Fruit fly (Drosophila melanogaster) whole organism, embryonic: ENCODE data around the gene Jhbp16.

Experiments used
- Abd-B ChIP-seq: fragments of 200-800 bp; sonication (Bioruptor generic); optimal IDR thresholded peaks from 2 replicates; lab custom pipeline; 2018; ENCODE audit warnings: missing biosample characterization, mild to moderate bottlenecking, missing genetic modification characterization, moderate library complexity
- B-H2 ChIP-seq: fragments of 200-800 bp; sonication (Bioruptor generic); optimal IDR thresholded peaks from 2 replicates; lab custom pipeline; 2018; ENCODE audit warnings: missing biosample characterization, mild to moderate bottlenecking, missing genetic modification characterization
- CG10565 ChIP-seq: fragments of 200-800 bp; sonication (Bioruptor generic); optimal IDR thresholded peaks from 3 replicates; lab custom pipeline; 2016; ENCODE audit warnings: missing biosample characterization, mild to moderate bottlenecking, missing genetic modification characterization
- CG11093 ChIP-seq: fragments of 200-800 bp; sonication (Bioruptor generic); IDR thresholded peaks from 3 replicates; pipeline ENCODE4 v1.3.6; 2022; ENCODE audit warnings: missing biosample characterization, missing genetic modification characterization
- CG12071 ChIP-seq: fragments of 200-800 bp; sonication (Bioruptor generic); optimal IDR thresholded peaks from 3 replicates; lab custom pipeline; 2018; ENCODE audit warnings: missing biosample characterization, mild to moderate bottlenecking, missing genetic modification characterization
- CG12299 ChIP-seq: fragments of 200-800 bp; sonication (Bioruptor generic); optimal IDR thresholded peaks from 2 replicates; lab custom pipeline; 2018; ENCODE audit warnings: missing biosample characterization, mild to moderate bottlenecking, missing genetic modification characterization
- CG13894 ChIP-seq: fragments of 200-800 bp; sonication (Bioruptor generic); optimal IDR thresholded peaks from 3 replicates; lab custom pipeline; 2018; ENCODE audit warnings: missing biosample characterization, mild to moderate bottlenecking, missing genetic modification characterization, moderate library complexity
- CG15514 ChIP-seq: fragments of 200-800 bp; sonication (Bioruptor generic); optimal IDR thresholded peaks from 3 replicates; lab custom pipeline; 2017; ENCODE audit warnings: missing biosample characterization, missing genetic modification characterization, mild to moderate bottlenecking, moderate library complexity, missing genetic modification reagents
- CG1603 ChIP-seq: fragments of 200-800 bp; sonication (Bioruptor generic); optimal IDR thresholded peaks from 2 replicates; lab custom pipeline; 2019; ENCODE audit warnings: missing biosample characterization, mild to moderate bottlenecking, missing genetic modification characterization, moderate library complexity
- CG17328 ChIP-seq: fragments of 200-800 bp; sonication (Bioruptor generic); IDR thresholded peaks from 2 replicates; pipeline ENCODE4 v1.3.6; 2022; ENCODE audit warnings: missing biosample characterization, missing genetic modification characterization
- CG18262 ChIP-seq: fragments of 200-800 bp; optimal IDR thresholded peaks from 3 replicates; lab custom pipeline; 2019; ENCODE audit warnings: missing biosample characterization, mild to moderate bottlenecking, missing genetic modification characterization, moderate library complexity
- CG2116 ChIP-seq: fragments of 200-800 bp; sonication (Bioruptor generic); optimal IDR thresholded peaks from 3 replicates; lab custom pipeline; 2018; ENCODE audit warnings: missing biosample characterization, mild to moderate bottlenecking, missing genetic modification characterization
- CG3065 ChIP-seq: fragments of 200-800 bp; sonication (Bioruptor generic); optimal IDR thresholded peaks from 2 replicates; lab custom pipeline; 2016; ENCODE audit warnings: missing biosample characterization, missing genetic modification characterization
- CG3163 ChIP-seq: fragments of 200-800 bp; sonication (Bioruptor generic); optimal IDR thresholded peaks from 3 replicates; lab custom pipeline; 2016; ENCODE audit warnings: missing biosample characterization, missing genetic modification characterization
- CG4617 ChIP-seq: fragments of 200-800 bp; sonication (Bioruptor generic); optimal IDR thresholded peaks from 3 replicates; lab custom pipeline; 2016; ENCODE audit warnings: missing biosample characterization, missing genetic modification characterization, borderline replicate concordance
- CG8765 ChIP-seq: fragments of 200-800 bp; sonication (Bioruptor generic); IDR thresholded peaks from 2 replicates; pipeline ENCODE4 v1.3.6; 2022; ENCODE audit warnings: missing biosample characterization, missing genetic modification characterization
- D ChIP-seq, 2 experiments: fragments of 200-800 bp in 1 of 2; fragments of >200 bp in 1 of 2; sonication (Bioruptor generic) in 1 of 2; optimal IDR thresholded peaks; 2 replicates in 1 of 2; 3 replicates in 1 of 2; lab custom pipeline; 2017; ENCODE audit warnings: mild to moderate bottlenecking in 1 of 2, missing biosample characterization in 1 of 2, missing genetic modification characterization in 1 of 2, missing genetic modification reagents in 1 of 2
- E2f2 ChIP-seq: fragments of 200-800 bp; sonication (Bioruptor generic); IDR thresholded peaks from 2 replicates; pipeline ENCODE4 v1.3.6; 2022; ENCODE audit warnings: missing biosample characterization, missing genetic modification characterization
- Ets97D ChIP-seq: fragments of 200-800 bp; sonication (Bioruptor generic); optimal IDR thresholded peaks from 3 replicates; lab custom pipeline; 2016; ENCODE audit warnings: missing biosample characterization, missing genetic modification characterization
- Fer1 ChIP-seq: fragments of 200-800 bp; sonication (Bioruptor generic); optimal IDR thresholded peaks from 2 replicates; lab custom pipeline; 2017; ENCODE audit warnings: missing biosample characterization, mild to moderate bottlenecking, missing genetic modification characterization
- Gsc ChIP-seq: fragments of 200-800 bp; sonication (Bioruptor generic); IDR thresholded peaks from 2 replicates; pipeline ENCODE4 v1.3.6; 2022; ENCODE audit warnings: missing biosample characterization, missing genetic modification characterization
- Hr3 ChIP-seq: fragments of 200-800 bp; sonication (Bioruptor generic); optimal IDR thresholded peaks from 3 replicates; lab custom pipeline; 2016; ENCODE audit warnings: missing biosample characterization, missing genetic modification characterization
- Hr51 ChIP-seq, 2 experiments: fragments of 200-800 bp; sonication (Bioruptor generic); optimal IDR thresholded peaks; 2 replicates in 1 of 2; 3 replicates in 1 of 2; lab custom pipeline; 2016 to 2018; ENCODE audit warnings: missing biosample characterization in 2 of 2, missing genetic modification characterization in 2 of 2, mild to moderate bottlenecking in 1 of 2, moderate library complexity in 1 of 2
- Neu2 ChIP-seq: fragments of 200-800 bp; sonication (Bioruptor generic); optimal IDR thresholded peaks from 3 replicates; lab custom pipeline; 2016; ENCODE audit warnings: missing biosample characterization, missing genetic modification characterization, borderline replicate concordance
- NfI ChIP-seq: fragments of 200-800 bp; sonication (Bioruptor generic); optimal IDR thresholded peaks from 3 replicates; lab custom pipeline; 2018; ENCODE audit warnings: missing biosample characterization, mild to moderate bottlenecking, missing genetic modification characterization, moderate library complexity
- Oli ChIP-seq: fragments of 200-800 bp; sonication (Bioruptor generic); optimal IDR thresholded peaks from 2 replicates; lab custom pipeline; 2018; ENCODE audit warnings: missing biosample characterization, mild to moderate bottlenecking, missing genetic modification characterization, moderate library complexity
- Tbp ChIP-seq: fragments of >200 bp; optimal IDR thresholded peaks from 2 replicates; lab custom pipeline; 2018; ENCODE audit warnings: missing biosample characterization, missing genetic modification characterization
- Xrp1 ChIP-seq: fragments of 200-800 bp; sonication (Bioruptor generic); IDR thresholded peaks from 2 replicates; pipeline ENCODE4 v1.3.6; 2022; ENCODE audit warnings: missing biosample characterization, missing genetic modification characterization
- aop ChIP-seq: fragments of 200-800 bp; sonication (Bioruptor generic); IDR thresholded peaks from 2 replicates; pipeline ENCODE4 v1.3.6; 2022; ENCODE audit warnings: missing biosample characterization, missing genetic modification characterization
- bab2 ChIP-seq: fragments of 200-800 bp; sonication (Bioruptor generic); optimal IDR thresholded peaks from 2 replicates; lab custom pipeline; 2016; ENCODE audit warnings: missing biosample characterization, missing genetic modification characterization
- br ChIP-seq: fragments of >200 bp; optimal IDR thresholded peaks from 2 replicates; lab custom pipeline; 2017
- cg ChIP-seq: fragments of 200-800 bp; sonication (Bioruptor generic); optimal IDR thresholded peaks from 3 replicates; lab custom pipeline; 2019; ENCODE audit warnings: missing biosample characterization, mild to moderate bottlenecking, missing genetic modification characterization, moderate library complexity
- danr ChIP-seq: fragments of 200-800 bp; sonication (Bioruptor generic); IDR thresholded peaks from 2 replicates; pipeline ENCODE4 v1.3.6; 2022; ENCODE audit warnings: missing biosample characterization, missing genetic modification characterization
- dmrt99B ChIP-seq: fragments of 200-800 bp; sonication (Bioruptor generic); optimal IDR thresholded peaks from 2 replicates; lab custom pipeline; 2018; ENCODE audit warnings: missing biosample characterization, mild to moderate bottlenecking, missing genetic modification characterization, moderate library complexity
- emc ChIP-seq: fragments of 200-800 bp; sonication (Bioruptor generic); optimal IDR thresholded peaks from 2 replicates; lab custom pipeline; 2016; ENCODE audit warnings: missing biosample characterization, missing genetic modification characterization
- eyg ChIP-seq: fragments of 200-800 bp; sonication (Bioruptor generic); optimal IDR thresholded peaks from 3 replicates; lab custom pipeline; 2016; ENCODE audit warnings: missing biosample characterization, missing genetic modification characterization
- gfzf ChIP-seq: fragments of 200-800 bp; sonication (Bioruptor generic); optimal IDR thresholded peaks from 2 replicates; lab custom pipeline; 2016; ENCODE audit warnings: missing biosample characterization, mild to moderate bottlenecking, missing genetic modification characterization, moderate library complexity
- grn ChIP-seq: fragments of 200-800 bp; sonication (Bioruptor generic); optimal IDR thresholded peaks from 3 replicates; lab custom pipeline; 2017; ENCODE audit warnings: missing biosample characterization, missing genetic modification characterization
- h ChIP-seq: fragments of >200 bp; optimal IDR thresholded peaks from 2 replicates; lab custom pipeline; 2017
- hb ChIP-seq: fragments of 200-800 bp; sonication (Bioruptor generic); IDR thresholded peaks from 3 replicates; pipeline ENCODE4 v1.3.6; 2022; ENCODE audit warnings: missing biosample characterization, missing genetic modification characterization; ENCODE audit not compliant: partially characterized antibody
- kah ChIP-seq: fragments of 200-800 bp; sonication (Bioruptor generic); optimal IDR thresholded peaks from 2 replicates; lab custom pipeline; 2018; ENCODE audit warnings: missing biosample characterization, mild to moderate bottlenecking, missing genetic modification characterization
- lab ChIP-seq: fragments of 200-800 bp; sonication (Bioruptor generic); optimal IDR thresholded peaks from 3 replicates; lab custom pipeline; 2017; ENCODE audit warnings: missing biosample characterization, missing genetic modification characterization, mild to moderate bottlenecking, moderate library complexity, missing genetic modification reagents
- phol ChIP-seq: fragments of 200-800 bp; sonication (Bioruptor generic); optimal IDR thresholded peaks from 3 replicates; lab custom pipeline; 2018; ENCODE audit warnings: missing biosample characterization, mild to moderate bottlenecking, missing genetic modification characterization, moderate library complexity
- row ChIP-seq: fragments of 200-800 bp; sonication (Bioruptor generic); IDR thresholded peaks from 3 replicates; pipeline ENCODE4 v1.3.6; 2022; ENCODE audit warnings: missing biosample characterization, missing genetic modification characterization
- sna ChIP-seq: fragments of 200-800 bp; sonication (Bioruptor generic); IDR thresholded peaks from 2 replicates; pipeline ENCODE4 v1.3.6; 2022; ENCODE audit warnings: missing biosample characterization, missing genetic modification characterization; ENCODE audit not compliant: partially characterized antibody
- ssp ChIP-seq: fragments of 200-800 bp; sonication (Bioruptor generic); IDR thresholded peaks from 2 replicates; pipeline ENCODE4 v1.3.6; 2022; ENCODE audit warnings: missing biosample characterization, missing genetic modification characterization
- tap ChIP-seq: fragments of 200-800 bp; optimal IDR thresholded peaks from 3 replicates; lab custom pipeline; 2019; ENCODE audit warnings: missing biosample characterization, mild to moderate bottlenecking, missing genetic modification characterization, moderate library complexity
- twi ChIP-seq: fragments of 200-800 bp; optimal IDR thresholded peaks from 2 replicates; lab custom pipeline; 2019; ENCODE audit warnings: missing biosample characterization, mild to moderate bottlenecking, missing genetic modification characterization, moderate library complexity
- yki ChIP-seq: fragments of >200 bp; optimal IDR thresholded peaks from 3 replicates; lab custom pipeline; 2018
- zfh2 ChIP-seq: fragments of 200-800 bp; sonication (Bioruptor generic); optimal IDR thresholded peaks from 2 replicates; lab custom pipeline; 2016; ENCODE audit warnings: missing biosample characterization, missing genetic modification characterization

The Jhbp16 gene

dm6 chr3R:21616061-21616851, 47.9 kb upstream of the Jhbp16 start (continued):
- TF ChIP-seq sna (GFP tag; lab: Robert Waterston, UW), result no peak
- peak; percentile 37 for TF ChIP-seq gfzf (GFP tag; lab: Kevin White, UChicago)
- no peak for TF ChIP-seq NfI (GFP tag; lab: Kevin White, UChicago)
- TF ChIP-seq bab2 (GFP tag; lab: Kevin White, UChicago), result no peak
- no peak for TF ChIP-seq row (GFP tag; lab: Robert Waterston, UW)
- TF ChIP-seq CG18262 (tag; lab: Kevin White, UChicago), result no peak
- no peak for TF ChIP-seq kah (GFP tag; lab: Kevin White, UChicago)
- peak; percentile 6 for TF ChIP-seq dmrt99B (tag; lab: Kevin White, UChicago)
- no peak for TF ChIP-seq yki (lab: Kevin White, UChicago)
- no peak for TF ChIP-seq phol (tag; lab: Kevin White, UChicago)
- TF ChIP-seq CG12299, result no peak
- no peak for TF ChIP-seq Gsc
- TF ChIP-seq Ets97D (GFP tag; lab: Kevin White, UChicago), result no peak
- TF ChIP-seq Fer1, result peak; percentile 13
- no peak for TF ChIP-seq CG8765
- peak; percentile 59 for TF ChIP-seq CG3163
- no peak for TF ChIP-seq CG1603 (tag; lab: Kevin White, UChicago)
- no peak for TF ChIP-seq danr (GFP tag; lab: Robert Waterston, UW)
- no peak for TF ChIP-seq hb
- no peak for TF ChIP-seq Hr51 (GFP tag; optimal IDR thresholded peaks at IDR 0.05; lab: Kevin White, UChicago)
- TF ChIP-seq Oli, result no peak
- TF ChIP-seq CG15514 (GFP tag; lab: Kevin White, UChicago), result peak; percentile 4
- no peak for TF ChIP-seq CG17328 (GFP tag; lab: Robert Waterston, UW)
- TF ChIP-seq lab (GFP tag; lab: Kevin White, UChicago), result peak; percentile 11
- no peak for TF ChIP-seq emc
- TF ChIP-seq E2f2 (GFP tag; lab: Robert Waterston, UW), result no peak
- TF ChIP-seq CG11093 (GFP tag; lab: Robert Waterston, UW), result no peak
- no peak for TF ChIP-seq tap (tag; lab: Kevin White, UChicago)
- no peak for TF ChIP-seq h
- TF ChIP-seq br (lab: Kevin White, UChicago), result no peak
- TF ChIP-seq CG10565 (GFP tag; lab: Kevin White, UChicago), result no peak
- no peak for TF ChIP-seq Xrp1 (GFP tag; lab: Robert Waterston, UW)
- TF ChIP-seq Hr3 (GFP tag; lab: Kevin White, UChicago), result no peak
- TF ChIP-seq CG3065 (GFP tag; lab: Kevin White, UChicago), result peak; percentile 80
- no peak for TF ChIP-seq CG4617 (GFP tag; lab: Kevin White, UChicago)
- TF ChIP-seq cg (GFP tag; lab: Kevin White, UChicago), result peak; percentile 94
- TF ChIP-seq CG13894, result peak; percentile 36
- no peak for TF ChIP-seq ssp (GFP tag; lab: Robert Waterston, UW)
- no peak for TF ChIP-seq Neu2 (GFP tag; lab: Kevin White, UChicago)
- peak; percentile 8 for TF ChIP-seq grn (GFP tag; lab: Kevin White, UChicago)
- no peak for TF ChIP-seq aop (GFP tag; lab: Robert Waterston, UW)
- no peak for TF ChIP-seq CG2116 (GFP tag; lab: Kevin White, UChicago)
- TF ChIP-seq D (optimal IDR thresholded peaks at IDR 0.05; lab: Kevin White, UChicago), result no peak
- no peak for TF ChIP-seq D (GFP tag; optimal IDR thresholded peaks at IDR 0.05; lab: Kevin White, UChicago)
- no peak for TF ChIP-seq CG12071 (GFP tag; lab: Kevin White, UChicago)
- peak; percentile 43 for TF ChIP-seq B-H2 (GFP tag; lab: Kevin White, UChicago)
- no peak for TF ChIP-seq Abd-B (GFP tag; lab: Kevin White, UChicago)
- peak; percentile 92 for TF ChIP-seq twi (tag; lab: Kevin White, UChicago)
- no peak for TF ChIP-seq Tbp (GFP tag; lab: Kevin White, UChicago)
- no peak for TF ChIP-seq eyg (GFP tag; lab: Kevin White, UChicago)
- TF ChIP-seq zfh2 (GFP tag; lab: Kevin White, UChicago), result no peak
